Worm (Caenorhabditis elegans) whole organism, L4 larva: ENCODE measurements around the gene sri-65.

Source experiments
- F37D6.2 ChIP-seq: sonication (generic microtip); optimal IDR thresholded peaks from 2 replicates; lab custom pipeline; 2016; ENCODE audit warnings: mild to moderate bottlenecking, missing genetic modification characterization, missing compliant biosample characterization
- R02D3.7 ChIP-seq: fragments of 150-350 bp; sonication (generic microtip); optimal IDR thresholded peaks from 3 replicates; lab custom pipeline; 2014; ENCODE audit warnings: missing biosample characterization, missing genetic modification characterization
- T20F7.1 ChIP-seq: fragments of 200-800 bp; sonication (Bioruptor generic); optimal IDR thresholded peaks from 2 replicates; lab custom pipeline; 2018; ENCODE audit warnings: mild to moderate bottlenecking, missing genetic modification characterization, missing compliant biosample characterization
- Y48G9A.11 ChIP-seq: fragments of 200-800 bp; sonication (Bioruptor generic); IDR thresholded peaks from 2 replicates; pipeline ENCODE4 v1.3.6; 2022; ENCODE audit warnings: missing genetic modification reagents, missing genetic modification characterization, missing compliant biosample characterization
- ZK546.5 ChIP-seq, 2 experiments: sonication (generic microtip); optimal IDR thresholded peaks; 2 replicates each; lab custom pipeline; 2017; ENCODE audit warnings: missing biosample characterization in 2 of 2, missing genetic modification characterization in 2 of 2
- aly-2 ChIP-seq: sonication (generic microtip); optimal IDR thresholded peaks from 2 replicates; lab custom pipeline; 2018; ENCODE audit warnings: missing biosample characterization, missing genetic modification characterization
- ama-1 ChIP-seq: fragments of 150-350 bp; optimal IDR thresholded peaks from 2 replicates; lab custom pipeline; 2014; ENCODE audit warnings: inconsistent platforms, mixed read lengths
- ceh-28 ChIP-seq: fragments of 150-350 bp; optimal IDR thresholded peaks from 2 replicates; lab custom pipeline; 2014; ENCODE audit warnings: missing biosample characterization, missing genetic modification reagents, missing genetic modification characterization
- ceh-32 ChIP-seq: sonication (generic microtip); optimal IDR thresholded peaks from 2 replicates; lab custom pipeline; 2016; ENCODE audit warnings: mild to moderate bottlenecking, missing genetic modification characterization, missing compliant biosample characterization; ENCODE audit not compliant: poor library complexity
- ceh-82 ChIP-seq: sonication (generic microtip); optimal IDR thresholded peaks from 2 replicates; lab custom pipeline; 2017; ENCODE audit warnings: missing biosample characterization, missing genetic modification characterization
- ces-1 ChIP-seq: fragments of 150-350 bp; sonication (generic microtip); optimal IDR thresholded peaks from 4 replicates; lab custom pipeline; 2014; ENCODE audit warnings: missing biosample characterization, missing genetic modification reagents, missing genetic modification characterization
- cey-2 ChIP-seq: sonication (generic microtip); optimal IDR thresholded peaks from 3 replicates; lab custom pipeline; 2017; ENCODE audit warnings: missing genetic modification characterization, mild to moderate bottlenecking, missing compliant biosample characterization, antibody characterized with exemption, borderline replicate concordance; ENCODE audit not compliant: insufficient read depth
- ctbp-1 ChIP-seq: fragments of 200-800 bp; sonication (Bioruptor generic); IDR thresholded peaks from 2 replicates; pipeline ENCODE4 v1.3.6; 2022; ENCODE audit warnings: missing genetic modification reagents, missing genetic modification characterization, missing compliant biosample characterization
- dmd-6 ChIP-seq: fragments of 200-800 bp; sonication (Bioruptor generic); IDR thresholded peaks from 2 replicates; pipeline ENCODE4 v1.3.6; 2022; ENCODE audit warnings: missing genetic modification reagents, missing genetic modification characterization, missing compliant biosample characterization
- dmd-9 ChIP-seq: fragments of 200-800 bp; sonication (Bioruptor generic); IDR thresholded peaks from 2 replicates; pipeline ENCODE4 v1.3.6; 2022; ENCODE audit warnings: missing genetic modification reagents, missing genetic modification characterization, missing compliant biosample characterization
- fkh-10 ChIP-seq: fragments of 150-350 bp; optimal IDR thresholded peaks from 2 replicates; lab custom pipeline; 2014; ENCODE audit warnings: missing biosample characterization, missing genetic modification reagents, missing genetic modification characterization
- fos-1 ChIP-seq: fragments of 150-350 bp; optimal IDR thresholded peaks from 2 replicates; lab custom pipeline; 2014; ENCODE audit warnings: missing biosample characterization, missing genetic modification characterization
- gei-8 ChIP-seq: fragments of 200-800 bp; sonication (Bioruptor generic); optimal IDR thresholded peaks from 2 replicates; lab custom pipeline; 2018; ENCODE audit warnings: mild to moderate bottlenecking, missing genetic modification characterization, missing compliant biosample characterization
- hlh-30 ChIP-seq: sonication (generic microtip); optimal IDR thresholded peaks from 2 replicates; lab custom pipeline; 2017; ENCODE audit warnings: antibody characterized with exemption, mild to moderate bottlenecking, missing genetic modification characterization, missing compliant biosample characterization; ENCODE audit not compliant: insufficient read depth
- lim-7 ChIP-seq: fragments of 200-800 bp; sonication (Bioruptor generic); IDR thresholded peaks from 2 replicates; pipeline ENCODE4 v1.3.6; 2022; ENCODE audit warnings: missing genetic modification characterization, missing compliant biosample characterization
- lin-1 ChIP-seq: fragments of 200-800 bp; sonication (Bioruptor generic); IDR thresholded peaks from 2 replicates; pipeline ENCODE4 v1.3.6; 2022; ENCODE audit warnings: missing genetic modification reagents, missing genetic modification characterization, missing compliant biosample characterization
- lin-15B ChIP-seq: fragments of 150-350 bp; sonication (generic microtip); optimal IDR thresholded peaks from 3 replicates; lab custom pipeline; 2014; ENCODE audit warnings: missing biosample characterization, missing genetic modification characterization
- lin-38 ChIP-seq: fragments of 200-800 bp; sonication (Bioruptor generic); IDR thresholded peaks from 2 replicates; pipeline ENCODE4 v1.3.6; 2022; ENCODE audit warnings: missing genetic modification reagents, missing genetic modification characterization, missing compliant biosample characterization
- madf-5 ChIP-seq, 2 experiments: fragments of 200-800 bp; sonication (Bioruptor generic); IDR thresholded peaks; 2 replicates each; pipeline ENCODE4 v1.3.6; 2022; ENCODE audit warnings: missing compliant biosample characterization in 2 of 2, missing genetic modification characterization in 2 of 2
- mdt-29 ChIP-seq: fragments of 200-800 bp; sonication (Bioruptor generic); IDR thresholded peaks from 2 replicates; pipeline ENCODE4 v1.3.6; 2022; ENCODE audit warnings: missing genetic modification reagents, missing genetic modification characterization, missing compliant biosample characterization
- mep-1 ChIP-seq: fragments of 150-350 bp; sonication (generic microtip); optimal IDR thresholded peaks from 3 replicates; lab custom pipeline; 2014; ENCODE audit warnings: missing biosample characterization, missing genetic modification characterization
- mes-2 ChIP-seq: sonication (generic microtip); optimal IDR thresholded peaks from 2 replicates; lab custom pipeline; 2016; ENCODE audit warnings: missing genotype, mild to moderate bottlenecking, missing genetic modification characterization, missing compliant biosample characterization; ENCODE audit not compliant: poor library complexity, severe bottlenecking
- mxl-3 ChIP-seq: fragments of 200-800 bp; sonication (Bioruptor generic); optimal IDR thresholded peaks from 2 replicates; lab custom pipeline; 2018; ENCODE audit warnings: mild to moderate bottlenecking, missing genetic modification characterization, missing compliant biosample characterization
- nhr-102 ChIP-seq: sonication (generic microtip); optimal IDR thresholded peaks from 2 replicates; lab custom pipeline; 2016; ENCODE audit warnings: mild to moderate bottlenecking, missing genetic modification characterization, moderate library complexity, missing compliant biosample characterization
- nhr-11 ChIP-seq: fragments of 150-350 bp; optimal IDR thresholded peaks from 2 replicates; lab custom pipeline; 2014; ENCODE audit warnings: missing biosample characterization, missing genetic modification characterization
- nhr-25 ChIP-seq: sonication (generic microtip); optimal IDR thresholded peaks from 2 replicates; lab custom pipeline; 2017; ENCODE audit warnings: missing genetic modification characterization, mild to moderate bottlenecking, missing compliant biosample characterization, antibody characterized with exemption, moderate library complexity, borderline replicate concordance; ENCODE audit not compliant: insufficient read depth
- nhr-41 ChIP-seq: fragments of 200-800 bp; sonication (Bioruptor generic); IDR thresholded peaks from 2 replicates; pipeline ENCODE4 v1.3.6; 2022; ENCODE audit warnings: missing genetic modification reagents, missing genetic modification characterization, missing compliant biosample characterization
- nhr-6 ChIP-seq: fragments of 150-350 bp; optimal IDR thresholded peaks from 2 replicates; lab custom pipeline; 2014; ENCODE audit warnings: missing biosample characterization, missing genetic modification characterization
- nhr-76 ChIP-seq: fragments of 150-350 bp; optimal IDR thresholded peaks from 2 replicates; lab custom pipeline; 2014; ENCODE audit warnings: missing biosample characterization, missing genetic modification characterization
- nhr-77 ChIP-seq: fragments of 150-350 bp; optimal IDR thresholded peaks from 2 replicates; lab custom pipeline; 2014; ENCODE audit warnings: missing biosample characterization, missing genetic modification characterization
- pha-4 ChIP-seq, 2 experiments: fragments of 150-350 bp in 1 of 2; fragments of 200-800 bp in 1 of 2; sonication (Bioruptor generic) in 1 of 2; IDR thresholded peaks in 1 of 2; optimal IDR thresholded peaks in 1 of 2; 2 replicates each; pipeline versions ENCODE4 v1.3.6 to Lab custom; 2014 to 2022; ENCODE audit warnings: missing genetic modification characterization in 2 of 2, missing genetic modification reagents in 2 of 2, missing biosample characterization in 1 of 2, missing compliant biosample characterization in 1 of 2
- php-3 ChIP-seq: fragments of 200-800 bp; sonication (Bioruptor generic); IDR thresholded peaks from 2 replicates; pipeline ENCODE4 v1.3.6; 2022; ENCODE audit warnings: missing genetic modification reagents, missing genetic modification characterization, missing compliant biosample characterization
- pqm-1 ChIP-seq: sonication (generic microtip); optimal IDR thresholded peaks from 2 replicates; lab custom pipeline; 2017; ENCODE audit warnings: missing biosample characterization, missing genetic modification characterization
- skn-1 ChIP-seq: fragments of 150-350 bp; optimal IDR thresholded peaks from 2 replicates; lab custom pipeline; 2014; ENCODE audit warnings: missing biosample characterization, missing genetic modification characterization
- snpc-1.2 ChIP-seq: fragments of 200-800 bp; sonication (Bioruptor generic); IDR thresholded peaks from 2 replicates; pipeline ENCODE4 v1.3.6; 2022; ENCODE audit warnings: missing genetic modification reagents, missing genetic modification characterization, missing compliant biosample characterization
- snpc-4 ChIP-seq: fragments of 150-350 bp; optimal IDR thresholded peaks from 2 replicates; lab custom pipeline; 2014; ENCODE audit warnings: missing biosample characterization, missing genetic modification characterization
- spr-3 ChIP-seq: fragments of 200-800 bp; sonication (Bioruptor generic); optimal IDR thresholded peaks from 2 replicates; lab custom pipeline; 2018; ENCODE audit warnings: mild to moderate bottlenecking, missing genetic modification characterization, missing compliant biosample characterization
- tag-97 ChIP-seq: fragments of 200-800 bp; sonication (Bioruptor generic); IDR thresholded peaks from 2 replicates; pipeline ENCODE4 v1.3.6; 2022; ENCODE audit warnings: missing genetic modification characterization, missing compliant biosample characterization
- tra-1 ChIP-seq: fragments of 200-800 bp; sonication (Bioruptor generic); IDR thresholded peaks from 2 replicates; pipeline ENCODE4 v1.3.6; 2022; ENCODE audit warnings: missing genetic modification reagents, missing genetic modification characterization, missing compliant biosample characterization
- unc-130 ChIP-seq: sonication (generic microtip); optimal IDR thresholded peaks from 2 replicates; lab custom pipeline; 2016; ENCODE audit warnings: missing genetic modification reagents, missing genetic modification characterization, missing compliant biosample characterization
- vab-7 ChIP-seq: fragments of 200-800 bp; sonication (Bioruptor generic); IDR thresholded peaks from 2 replicates; pipeline ENCODE4 v1.3.6; 2022; ENCODE audit warnings: missing genetic modification reagents, missing genetic modification characterization, missing compliant biosample characterization
- zag-1 ChIP-seq: fragments of 150-350 bp; optimal IDR thresholded peaks from 2 replicates; lab custom pipeline; 2014; ENCODE audit warnings: missing biosample characterization, missing genetic modification characterization
- zfp-3 ChIP-seq: fragments of 200-800 bp; sonication (Bioruptor generic); conservative IDR thresholded peaks from 2 replicates; pipeline ENCODE4 v1.3.6; 2022; ENCODE audit warnings: missing genetic modification reagents, missing genetic modification characterization, missing compliant biosample characterization
- zip-11 ChIP-seq: fragments of 200-800 bp; sonication (Bioruptor generic); IDR thresholded peaks from 2 replicates; pipeline ENCODE4 v1.3.6; 2022; ENCODE audit warnings: missing genetic modification characterization, missing compliant biosample characterization

The sri-65 gene

DNA sequence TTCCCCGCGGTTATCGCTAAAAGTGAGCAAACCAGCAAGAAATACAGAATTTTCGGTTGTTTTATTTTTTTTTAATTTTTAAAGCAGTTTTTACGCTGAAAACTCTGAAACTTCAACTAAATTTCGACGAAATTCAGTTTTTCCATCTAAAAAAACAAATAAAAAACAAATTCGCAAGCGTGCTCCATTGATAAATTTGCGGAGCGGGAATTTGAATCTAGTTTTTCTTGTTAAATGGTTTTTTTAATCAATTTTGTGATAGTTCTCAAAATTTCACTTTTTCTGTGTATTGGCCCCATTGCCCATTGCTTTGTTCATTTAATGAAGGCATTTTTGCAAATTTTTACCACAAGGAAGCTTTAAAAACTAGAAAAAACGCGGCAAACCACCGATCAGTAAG is 31.4 kb downstream of the sri-65 start:
- TF ChIP-seq nhr-102 (tag; lab: Kevin White, UChicago): no peak
- TF ChIP-seq lin-38: peak; percentile 90
- no peak for TF ChIP-seq php-3 (GFP tag; lab: Robert Waterston, UW)
- TF ChIP-seq ZK546.5 (tag; optimal IDR thresholded peaks at IDR 0.05; lab: Kevin White, UChicago): no peak
- no peak for TF ChIP-seq madf-5 (GFP tag; IDR thresholded peaks at IDR 0.05; lab: Robert Waterston, UW)
- TF ChIP-seq ama-1: no peak
- no peak for TF ChIP-seq ceh-28 (tag; lab: Kevin White, UChicago)
- TF ChIP-seq nhr-41 (GFP tag; lab: Robert Waterston, UW): no peak
- no peak for TF ChIP-seq dmd-9 (GFP tag; lab: Robert Waterston, UW)

DNA sequence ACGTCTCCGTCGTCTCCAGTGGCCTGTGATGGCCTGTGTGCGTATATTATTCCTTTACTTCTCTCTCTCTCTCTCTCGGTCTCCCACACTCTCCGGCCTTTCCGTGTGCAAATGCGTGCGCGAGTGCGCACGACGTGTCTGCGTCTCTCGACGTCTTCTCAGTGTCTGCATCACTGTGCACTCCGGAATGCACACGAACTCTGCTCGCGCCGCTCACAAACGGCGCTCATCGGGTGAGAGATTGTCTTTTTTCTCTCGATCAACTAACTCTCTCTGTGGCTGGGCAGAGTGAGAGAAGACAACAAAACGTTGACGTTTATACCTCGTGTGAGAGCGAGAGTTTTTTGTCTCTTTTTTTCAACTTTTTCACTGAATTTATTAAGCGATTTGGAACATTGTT is 32.2 kb downstream of the sri-65 start:
- TF ChIP-seq zip-11 (GFP tag; lab: Robert Waterston, UW) (no peak), fkh-10 (GFP tag; lab: Kevin White, UChicago) (peak; percentile 58), zfp-3 (GFP tag; lab: Robert Waterston, UW) (no peak; the same call in 1 of the 2 replicates), skn-1 (tag; lab: Kevin White, UChicago) (no peak), vab-7 (GFP tag; lab: Robert Waterston, UW) (peak; percentile 70), R02D3.7 (no peak), snpc-4 (tag; lab: Kevin White, UChicago) (no peak), nhr-25 (tag; lab: Kevin White, UChicago) (peak; percentile 50), gei-8 (peak; percentile 48), mes-2 (tag; lab: Kevin White, UChicago) (peak; percentile 78), nhr-11 (tag; lab: Kevin White, UChicago) (peak; percentile 68), dmd-6 (GFP tag; lab: Robert Waterston, UW) (peak; percentile 96), ceh-82 (tag; lab: Kevin White, UChicago) (no peak), lin-1 (GFP tag; lab: Robert Waterston, UW) (peak; percentile 90), ceh-28 (tag; lab: Kevin White, UChicago) (no peak), lim-7 (GFP tag; lab: Robert Waterston, UW) (no peak), T20F7.1 (GFP tag; lab: Kevin White, UChicago) (no peak), hlh-30 (tag; lab: Kevin White, UChicago) (peak; percentile 94), ama-1 (no peak), aly-2 (tag; lab: Kevin White, UChicago) (no peak), mdt-29 (GFP tag; lab: Robert Waterston, UW) (no peak), snpc-1.2 (GFP tag; lab: Robert Waterston, UW) (no peak), cey-2 (no peak), ceh-32 (tag; lab: Kevin White, UChicago) (no peak), ces-1 (GFP tag; lab: Kevin White, UChicago) (no peak), Y48G9A.11 (no peak), pqm-1 (tag; lab: Kevin White, UChicago) (no peak), pha-4 (GFP tag; IDR thresholded peaks at IDR 0.05; lab: Robert Waterston, UW) (peak; percentile 80), pha-4 (tag; optimal IDR thresholded peaks at IDR 0.05; lab: Kevin White, UChicago) (no peak), lin-15B (tag; lab: Kevin White, UChicago) (no peak), zag-1 (no peak), nhr-41 (GFP tag; lab: Robert Waterston, UW) (no peak), fos-1 (tag; lab: Kevin White, UChicago) (no peak), tra-1 (GFP tag; lab: Robert Waterston, UW) (peak; percentile 92), mxl-3 (GFP tag; lab: Kevin White, UChicago) (peak; percentile 91), unc-130 (GFP tag; lab: Kevin White, UChicago) (peak; percentile 32), spr-3 (GFP tag; lab: Kevin White, UChicago) (peak; percentile 31), nhr-77 (peak; percentile 93), mep-1 (tag; lab: Kevin White, UChicago) (peak; percentile 93), tag-97 (GFP tag; lab: Robert Waterston, UW) (no peak), ctbp-1 (peak; percentile 92), nhr-6 (tag; lab: Kevin White, UChicago) (peak; percentile 79), F37D6.2 (tag; lab: Kevin White, UChicago) (peak; percentile 64), nhr-76 (tag; lab: Kevin White, UChicago) (no peak)
